Fruit fly (Drosophila melanogaster) whole organism, embryonic: ENCODE data around the gene Cp16.

Experiments used
- Atf6 ChIP-seq: fragments of 200-800 bp; sonication (Bioruptor generic); IDR thresholded peaks from 2 replicates; pipeline ENCODE4 v1.3.6; 2022; ENCODE audit warnings: missing biosample characterization, missing genetic modification characterization
- Awh ChIP-seq: fragments of 200-800 bp; sonication (Bioruptor generic); IDR thresholded peaks from 2 replicates; pipeline ENCODE4, ENCODE4 v1.3.6; 2022; ENCODE audit warnings: missing biosample characterization, missing genetic modification characterization
- CG10147 ChIP-seq: fragments of 200-800 bp; sonication (Bioruptor generic); optimal IDR thresholded peaks from 2 replicates; lab custom pipeline; 2019; ENCODE audit warnings: missing biosample characterization, mild to moderate bottlenecking, missing genetic modification characterization, moderate library complexity
- CG10366 ChIP-seq: fragments of 200-800 bp; sonication (Bioruptor generic); IDR thresholded peaks from 2 replicates; pipeline ENCODE4 v1.3.6; 2022; ENCODE audit warnings: missing biosample characterization, missing genetic modification characterization
- CG11695 ChIP-seq: fragments of 200-800 bp; sonication (Bioruptor generic); IDR thresholded peaks from 3 replicates; pipeline ENCODE4 v1.3.6; 2022; ENCODE audit warnings: missing biosample characterization, missing genetic modification characterization
- CG12391 ChIP-seq: fragments of 200-800 bp; sonication (Bioruptor generic); optimal IDR thresholded peaks from 3 replicates; lab custom pipeline; 2018; ENCODE audit warnings: missing biosample characterization, mild to moderate bottlenecking, missing genetic modification characterization, moderate library complexity
- CG12942 ChIP-seq: fragments of 200-800 bp; sonication (Bioruptor generic); optimal IDR thresholded peaks from 3 replicates; lab custom pipeline; 2016; ENCODE audit warnings: missing biosample characterization, missing genetic modification characterization
- CG14441 ChIP-seq: fragments of 200-800 bp; sonication (Bioruptor generic); IDR thresholded peaks from 2 replicates; pipeline ENCODE4 v1.3.6; 2022; ENCODE audit warnings: missing biosample characterization, missing genetic modification characterization
- CG14667 ChIP-seq: fragments of 200-800 bp; sonication (Bioruptor generic); IDR thresholded peaks from 2 replicates; pipeline ENCODE4 v1.3.6; 2022; ENCODE audit warnings: missing biosample characterization, missing genetic modification characterization
- CG17568 ChIP-seq: fragments of 200-800 bp; sonication (Bioruptor generic); optimal IDR thresholded peaks from 2 replicates; lab custom pipeline; 2018; ENCODE audit warnings: missing biosample characterization, mild to moderate bottlenecking, missing genetic modification characterization, moderate library complexity
- CG2116 ChIP-seq: fragments of 200-800 bp; sonication (Bioruptor generic); optimal IDR thresholded peaks from 3 replicates; lab custom pipeline; 2018; ENCODE audit warnings: missing biosample characterization, mild to moderate bottlenecking, missing genetic modification characterization
- CG30020 ChIP-seq: fragments of 200-800 bp; optimal IDR thresholded peaks from 2 replicates; lab custom pipeline; 2019; ENCODE audit warnings: missing biosample characterization, mild to moderate bottlenecking, missing genetic modification characterization, moderate library complexity
- CG3163 ChIP-seq: fragments of 200-800 bp; sonication (Bioruptor generic); optimal IDR thresholded peaks from 3 replicates; lab custom pipeline; 2016; ENCODE audit warnings: missing biosample characterization, missing genetic modification characterization
- CG3281 ChIP-seq: fragments of 200-800 bp; sonication (Bioruptor generic); optimal IDR thresholded peaks from 3 replicates; lab custom pipeline; 2017; ENCODE audit warnings: missing biosample characterization, mild to moderate bottlenecking, missing genetic modification characterization
- CG33557 ChIP-seq: fragments of 200-800 bp; sonication (Bioruptor generic); optimal IDR thresholded peaks from 2 replicates; lab custom pipeline; 2019; ENCODE audit warnings: missing biosample characterization, mild to moderate bottlenecking, missing genetic modification characterization, moderate library complexity
- CG6765 ChIP-seq: fragments of 200-800 bp; sonication (Bioruptor generic); optimal IDR thresholded peaks from 3 replicates; lab custom pipeline; 2017; ENCODE audit warnings: missing biosample characterization, mild to moderate bottlenecking, missing genetic modification characterization
- CG8089 ChIP-seq: fragments of 200-800 bp; sonication (Bioruptor generic); optimal IDR thresholded peaks from 3 replicates; lab custom pipeline; 2016; ENCODE audit warnings: missing biosample characterization, missing genetic modification characterization
- CG8359 ChIP-seq: fragments of 200-800 bp; sonication (Bioruptor generic); optimal IDR thresholded peaks from 2 replicates; lab custom pipeline; 2017; ENCODE audit warnings: missing biosample characterization, mild to moderate bottlenecking, missing genetic modification characterization, borderline replicate concordance
- CG9817 ChIP-seq: fragments of 200-800 bp; sonication (Bioruptor generic); optimal IDR thresholded peaks from 2 replicates; lab custom pipeline; 2018; ENCODE audit warnings: missing biosample characterization, mild to moderate bottlenecking, missing genetic modification characterization, moderate library complexity
- D ChIP-seq, 2 experiments: fragments of 200-800 bp in 1 of 2; fragments of >200 bp in 1 of 2; sonication (Bioruptor generic) in 1 of 2; optimal IDR thresholded peaks; 2 replicates in 1 of 2; 3 replicates in 1 of 2; lab custom pipeline; 2017; ENCODE audit warnings: mild to moderate bottlenecking in 1 of 2, missing biosample characterization in 1 of 2, missing genetic modification characterization in 1 of 2, missing genetic modification reagents in 1 of 2
- D19B ChIP-seq: fragments of 200-800 bp; sonication (Bioruptor generic); optimal IDR thresholded peaks from 2 replicates; lab custom pipeline; 2017; ENCODE audit warnings: missing biosample characterization, mild to moderate bottlenecking, missing genetic modification characterization
- Dp ChIP-seq: fragments of 200-800 bp; sonication (Bioruptor generic); optimal IDR thresholded peaks from 2 replicates; lab custom pipeline; 2018; ENCODE audit warnings: missing biosample characterization, mild to moderate bottlenecking, missing genetic modification characterization, moderate library complexity
- HHEX ChIP-seq: fragments of 200-800 bp; sonication (Bioruptor generic); optimal IDR thresholded peaks from 3 replicates; lab custom pipeline; 2017; ENCODE audit warnings: missing biosample characterization, mild to moderate bottlenecking, missing genetic modification characterization, missing genetic modification reagents
- Hr3 ChIP-seq: fragments of 200-800 bp; sonication (Bioruptor generic); optimal IDR thresholded peaks from 3 replicates; lab custom pipeline; 2016; ENCODE audit warnings: missing biosample characterization, missing genetic modification characterization
- MESR4 ChIP-seq: fragments of 200-800 bp; sonication (Bioruptor generic); optimal IDR thresholded peaks from 2 replicates; lab custom pipeline; 2018; ENCODE audit warnings: missing biosample characterization, mild to moderate bottlenecking, missing genetic modification characterization, moderate library complexity
- Max ChIP-seq: fragments of 200-800 bp; sonication (Bioruptor generic); optimal IDR thresholded peaks from 2 replicates; lab custom pipeline; 2016; ENCODE audit warnings: missing biosample characterization, mild to moderate bottlenecking, missing genetic modification characterization
- Nf-YB ChIP-seq: fragments of 200-800 bp; sonication (Bioruptor generic); optimal IDR thresholded peaks from 3 replicates; lab custom pipeline; 2019; ENCODE audit warnings: missing biosample characterization, mild to moderate bottlenecking, missing genetic modification characterization, moderate library complexity
- Optix ChIP-seq: fragments of 200-800 bp; sonication (Bioruptor generic); IDR thresholded peaks from 3 replicates; pipeline ENCODE4 v1.3.6; 2022; ENCODE audit warnings: missing biosample characterization, missing genetic modification characterization
- Sox102F ChIP-seq: fragments of 200-800 bp; sonication (Bioruptor generic); optimal IDR thresholded peaks from 2 replicates; lab custom pipeline; 2018; ENCODE audit warnings: missing biosample characterization, mild to moderate bottlenecking, missing genetic modification characterization, moderate library complexity
- Xrp1 ChIP-seq: fragments of 200-800 bp; sonication (Bioruptor generic); IDR thresholded peaks from 2 replicates; pipeline ENCODE4 v1.3.6; 2022; ENCODE audit warnings: missing biosample characterization, missing genetic modification characterization
- YL-1 ChIP-seq: fragments of 200-800 bp; sonication (Bioruptor generic); optimal IDR thresholded peaks from 3 replicates; lab custom pipeline; 2017; ENCODE audit warnings: missing biosample characterization, mild to moderate bottlenecking, missing genetic modification characterization
- bab2 ChIP-seq: fragments of 200-800 bp; sonication (Bioruptor generic); optimal IDR thresholded peaks from 2 replicates; lab custom pipeline; 2016; ENCODE audit warnings: missing biosample characterization, missing genetic modification characterization
- bcd ChIP-seq: fragments of 200-800 bp; sonication (Bioruptor generic); optimal IDR thresholded peaks from 2 replicates; lab custom pipeline; 2017; ENCODE audit warnings: missing biosample characterization, mild to moderate bottlenecking, missing genetic modification characterization
- bigmax ChIP-seq: fragments of 200-800 bp; sonication (Bioruptor generic); optimal IDR thresholded peaks from 2 replicates; lab custom pipeline; 2018; ENCODE audit warnings: missing biosample characterization, mild to moderate bottlenecking, missing genetic modification characterization
- dmrt99B ChIP-seq: fragments of 200-800 bp; sonication (Bioruptor generic); optimal IDR thresholded peaks from 2 replicates; lab custom pipeline; 2018; ENCODE audit warnings: missing biosample characterization, mild to moderate bottlenecking, missing genetic modification characterization, moderate library complexity
- fd102C ChIP-seq: fragments of 200-800 bp; sonication (Bioruptor generic); optimal IDR thresholded peaks from 2 replicates; lab custom pipeline; 2018; ENCODE audit warnings: missing biosample characterization, mild to moderate bottlenecking, missing genetic modification characterization, moderate library complexity
- hb ChIP-seq: fragments of 200-800 bp; sonication (Bioruptor generic); IDR thresholded peaks from 3 replicates; pipeline ENCODE4 v1.3.6; 2022; ENCODE audit warnings: missing biosample characterization, missing genetic modification characterization; ENCODE audit not compliant: partially characterized antibody
- insv ChIP-seq, 2 experiments: fragments of 200-800 bp; sonication (Bioruptor generic); optimal IDR thresholded peaks; 3 replicates each; lab custom pipeline; 2016 to 2018; ENCODE audit warnings: missing biosample characterization in 2 of 2, missing genetic modification characterization in 2 of 2
- kay ChIP-seq: fragments of 200-800 bp; sonication (Bioruptor generic); optimal IDR thresholded peaks from 2 replicates; lab custom pipeline; 2016; ENCODE audit warnings: missing biosample characterization, missing genetic modification characterization
- klu ChIP-seq: fragments of 200-800 bp; sonication (Bioruptor generic); IDR thresholded peaks from 2 replicates; pipeline ENCODE4 v1.3.6; 2022; ENCODE audit warnings: missing biosample characterization, missing genetic modification characterization
- luna ChIP-seq: fragments of 200-800 bp; sonication (Bioruptor generic); optimal IDR thresholded peaks from 2 replicates; lab custom pipeline; 2016; ENCODE audit warnings: missing biosample characterization, missing genetic modification characterization
- odd ChIP-seq: fragments of 200-800 bp; sonication (Bioruptor generic); optimal IDR thresholded peaks from 2 replicates; lab custom pipeline; 2017; ENCODE audit warnings: missing biosample characterization, mild to moderate bottlenecking, missing genetic modification characterization
- ranshi ChIP-seq: fragments of 200-800 bp; sonication (Bioruptor generic); IDR thresholded peaks from 2 replicates; pipeline ENCODE4 v1.3.6; 2022; ENCODE audit warnings: missing biosample characterization, missing genetic modification characterization
- repo ChIP-seq: fragments of 200-800 bp; sonication (Bioruptor generic); optimal IDR thresholded peaks from 2 replicates; lab custom pipeline; 2016; ENCODE audit warnings: missing biosample characterization, missing genetic modification characterization
- salm ChIP-seq: fragments of 200-800 bp; sonication (Bioruptor generic); optimal IDR thresholded peaks from 2 replicates; lab custom pipeline; 2018; ENCODE audit warnings: missing biosample characterization, mild to moderate bottlenecking, missing genetic modification characterization
- seq ChIP-seq: fragments of 200-800 bp; sonication (Bioruptor generic); IDR thresholded peaks from 2 replicates; pipeline ENCODE4 v1.3.6; 2022; ENCODE audit warnings: missing biosample characterization, missing genetic modification characterization
- slbo ChIP-seq: fragments of 200-800 bp; sonication (Bioruptor generic); IDR thresholded peaks from 2 replicates; pipeline ENCODE4 v1.3.6; 2022; ENCODE audit warnings: missing biosample characterization, missing genetic modification characterization
- sqz ChIP-seq: fragments of 200-800 bp; sonication (Bioruptor generic); optimal IDR thresholded peaks from 3 replicates; lab custom pipeline; 2018; ENCODE audit warnings: missing biosample characterization, mild to moderate bottlenecking, missing genetic modification characterization
- trh ChIP-seq: fragments of 200-800 bp; sonication (Bioruptor generic); optimal IDR thresholded peaks from 2 replicates; lab custom pipeline; 2016; ENCODE audit warnings: missing biosample characterization, missing genetic modification characterization

Gene Cp16

dm6 chr3L:8765969-8766538, 34.3 kb downstream of the Cp16 start (continued):
- TF ChIP-seq CG8089 = peak; percentile 96
- peak; percentile 95 for TF ChIP-seq repo (GFP tag; lab: Kevin White, UChicago)
- no peak for TF ChIP-seq D (optimal IDR thresholded peaks at IDR 0.05; lab: Kevin White, UChicago)
- peak; percentile 99 for TF ChIP-seq D (GFP tag; optimal IDR thresholded peaks at IDR 0.05; lab: Kevin White, UChicago)
- TF ChIP-seq ranshi (GFP tag; lab: Robert Waterston, UW) = peak; percentile 97
- TF ChIP-seq MESR4 (GFP tag; lab: Kevin White, UChicago) = peak; percentile 56
- peak; percentile 98 for TF ChIP-seq seq (GFP tag; lab: Robert Waterston, UW)
- peak; percentile 98 for TF ChIP-seq CG11695 (GFP tag; lab: Robert Waterston, UW)
- peak; percentile 30 for TF ChIP-seq Dp (GFP tag; lab: Kevin White, UChicago)
- TF ChIP-seq Awh (GFP tag; lab: Robert Waterston, UW) = peak; percentile 97
- peak; percentile 99 for TF ChIP-seq CG9817 (tag; lab: Kevin White, UChicago)
- peak; percentile 96 for TF ChIP-seq HHEX
- peak; percentile 87 for TF ChIP-seq CG8359
- peak; percentile 88 for TF ChIP-seq CG3163 (GFP tag; lab: Kevin White, UChicago)
- peak; percentile 97 for TF ChIP-seq klu (GFP tag; lab: Robert Waterston, UW)
- TF ChIP-seq CG12391 (tag; lab: Kevin White, UChicago) = peak; percentile 98
- TF ChIP-seq CG14441 (GFP tag; lab: Robert Waterston, UW) = peak; percentile 98
- TF ChIP-seq bab2 = peak; percentile 74
- no peak for TF ChIP-seq bigmax (GFP tag; lab: Kevin White, UChicago)
- peak; percentile 96 for TF ChIP-seq CG14667 (GFP tag; lab: Robert Waterston, UW)
- TF ChIP-seq CG10366 (GFP tag; lab: Robert Waterston, UW) = peak; percentile 97
- peak; percentile 88 for TF ChIP-seq Nf-YB (GFP tag; lab: Kevin White, UChicago)
- peak; percentile 92 for TF ChIP-seq kay (GFP tag; lab: Kevin White, UChicago)
- TF ChIP-seq fd102C = peak; percentile 86
- TF ChIP-seq CG30020 = peak; percentile 90
- TF ChIP-seq CG12942 (GFP tag; lab: Kevin White, UChicago) = peak; percentile 98
- peak; percentile 98 for TF ChIP-seq bcd (GFP tag; lab: Kevin White, UChicago)
- peak; percentile 97 for TF ChIP-seq salm (tag; lab: Kevin White, UChicago)
- TF ChIP-seq D19B = peak; percentile 87
- peak; percentile 59; the same call in 1 of the 3 replicates for TF ChIP-seq hb
- peak; percentile 98 for TF ChIP-seq Hr3 (GFP tag; lab: Kevin White, UChicago)
- TF ChIP-seq CG10147 (GFP tag; lab: Kevin White, UChicago) = peak; percentile 97
- peak; percentile 99 for TF ChIP-seq Max (GFP tag; lab: Kevin White, UChicago)
- TF ChIP-seq odd = peak; percentile 98
- TF ChIP-seq trh (GFP tag; lab: Kevin White, UChicago) = peak; percentile 89
- peak; percentile 95 for TF ChIP-seq CG17568 (GFP tag; lab: Kevin White, UChicago)
- TF ChIP-seq YL-1 (GFP tag; lab: Kevin White, UChicago) = peak; percentile 92
- TF ChIP-seq CG33557 (GFP tag; lab: Kevin White, UChicago) = peak; percentile 99
- peak; percentile 70 for TF ChIP-seq luna (GFP tag; lab: Kevin White, UChicago)
- peak; percentile 98 for TF ChIP-seq CG3281 (GFP tag; lab: Kevin White, UChicago)
- peak; percentile 88 for TF ChIP-seq CG6765
- peak; percentile 98 for TF ChIP-seq Xrp1 (GFP tag; lab: Robert Waterston, UW)
- peak; percentile 82 for TF ChIP-seq CG2116 (GFP tag; lab: Kevin White, UChicago)
- peak; percentile 98 for TF ChIP-seq slbo
- TF ChIP-seq Atf6 (GFP tag; lab: Robert Waterston, UW) = peak; percentile 98
- peak; percentile 51 to 78 for TF ChIP-seq insv (GFP tag; optimal IDR thresholded peaks at IDR 0.05; lab: Kevin White, UChicago)
- TF ChIP-seq Sox102F (GFP tag; lab: Kevin White, UChicago) = peak; percentile 98
- TF ChIP-seq Optix (GFP tag; lab: Robert Waterston, UW) = peak; percentile 97
- TF ChIP-seq dmrt99B (tag; lab: Kevin White, UChicago) = peak; percentile 99
- TF ChIP-seq sqz (GFP tag; lab: Kevin White, UChicago) = peak; percentile 86
